Fruit fly (Drosophila melanogaster) S2 (cell line): ENCODE data around the gene tctn.

Experiments used
- CG8478 ChIP-seq: fragments of >200 bp; optimal IDR thresholded peaks from 2 replicates; lab custom pipeline; 2018
- CTCF ChIP-seq, 2 experiments: fragments of >200 bp; optimal IDR thresholded peaks; 2 replicates each; lab custom pipeline; 2018

- TF ChIP-seq CTCF (optimal IDR thresholded peaks at IDR 0.05; lab: Kevin White, UChicago) (no peak), CG8478 (lab: Kevin White, UChicago) (no peak)
Measured at dm6 chr2L:6169119-6169518, 38.7 kb upstream of the tctn start.
